Fruit fly (Drosophila melanogaster) whole organism, embryonic: ENCODE results near the gene Tengl3.
A peak's percentile ranks its signal among the peaks of the same experiment; 100 is the strongest.

Source experiments
- Asciz ChIP-seq: fragments of 200-800 bp; sonication (Bioruptor generic); optimal IDR thresholded peaks from 2 replicates; lab custom pipeline; 2017; ENCODE audit warnings: missing biosample characterization, mild to moderate bottlenecking, missing genetic modification characterization, missing genetic modification reagents
- CG12299 ChIP-seq: fragments of 200-800 bp; sonication (Bioruptor generic); optimal IDR thresholded peaks from 2 replicates; lab custom pipeline; 2018; ENCODE audit warnings: missing biosample characterization, mild to moderate bottlenecking, missing genetic modification characterization
- CG13123 ChIP-seq: fragments of 200-800 bp; sonication (Bioruptor generic); optimal IDR thresholded peaks from 2 replicates; lab custom pipeline; 2016; ENCODE audit warnings: missing biosample characterization, missing genetic modification characterization
- CG13624 ChIP-seq: fragments of 200-800 bp; sonication (Bioruptor generic); optimal IDR thresholded peaks from 2 replicates; lab custom pipeline; 2016; ENCODE audit warnings: missing biosample characterization, missing genetic modification characterization
- CG15073 ChIP-seq: fragments of 200-800 bp; sonication (Bioruptor generic); optimal IDR thresholded peaks from 2 replicates; lab custom pipeline; 2016; ENCODE audit warnings: missing biosample characterization, missing genetic modification characterization
- CG15269 ChIP-seq: fragments of 200-800 bp; sonication (Bioruptor generic); optimal IDR thresholded peaks from 2 replicates; lab custom pipeline; 2018; ENCODE audit warnings: missing biosample characterization, mild to moderate bottlenecking, missing genetic modification characterization, moderate library complexity
- CG15601 ChIP-seq: fragments of 200-800 bp; sonication (Bioruptor generic); optimal IDR thresholded peaks from 3 replicates; lab custom pipeline; 2019; ENCODE audit warnings: missing biosample characterization, mild to moderate bottlenecking, missing genetic modification characterization, moderate library complexity
- CG16779 ChIP-seq: fragments of 200-800 bp; sonication (Bioruptor generic); IDR thresholded peaks from 2 replicates; pipeline ENCODE4 v1.3.6; 2022; ENCODE audit warnings: missing biosample characterization, missing genetic modification characterization
- CG16863 ChIP-seq: fragments of 200-800 bp; sonication (Bioruptor generic); optimal IDR thresholded peaks from 3 replicates; lab custom pipeline; 2016; ENCODE audit warnings: missing biosample characterization, missing genetic modification characterization
- CG2202 ChIP-seq: fragments of 200-800 bp; sonication (Bioruptor generic); optimal IDR thresholded peaks from 2 replicates; lab custom pipeline; 2018; ENCODE audit warnings: missing biosample characterization, mild to moderate bottlenecking, missing genetic modification characterization
- CG31365 ChIP-seq: fragments of 200-800 bp; sonication (Bioruptor generic); optimal IDR thresholded peaks from 2 replicates; lab custom pipeline; 2018; ENCODE audit warnings: missing biosample characterization, mild to moderate bottlenecking, missing genetic modification characterization
- CG6175 ChIP-seq: fragments of 200-800 bp; sonication (Bioruptor generic); IDR thresholded peaks from 3 replicates; pipeline ENCODE4 v1.3.6; 2022; ENCODE audit warnings: missing biosample characterization, missing genetic modification characterization
- CG6813 ChIP-seq: fragments of 200-800 bp; sonication (Bioruptor generic); optimal IDR thresholded peaks from 2 replicates; lab custom pipeline; 2017; ENCODE audit warnings: missing biosample characterization, missing genetic modification characterization, mild to moderate bottlenecking, moderate library complexity, missing genetic modification reagents
- CG7357 ChIP-seq: fragments of 200-800 bp; sonication (Bioruptor generic); IDR thresholded peaks from 3 replicates; pipeline ENCODE4 v1.3.6; 2022; ENCODE audit warnings: missing biosample characterization, missing genetic modification characterization
- CG9727 ChIP-seq: fragments of 200-800 bp; sonication (Bioruptor generic); optimal IDR thresholded peaks from 3 replicates; lab custom pipeline; 2017; ENCODE audit warnings: missing biosample characterization, mild to moderate bottlenecking, missing genetic modification characterization
- Dfd ChIP-seq, 2 experiments: fragments of >200 bp; optimal IDR thresholded peaks; 2 replicates each; lab custom pipeline; 2017; ENCODE audit warnings: missing biosample characterization in 2 of 2, missing genetic modification characterization in 2 of 2
- GATAe ChIP-seq: fragments of 200-800 bp; sonication (Bioruptor generic); conservative IDR thresholded peaks from 2 replicates; pipeline ENCODE4 v1.3.6; 2022; ENCODE audit warnings: missing biosample characterization, missing genetic modification characterization
- HHEX ChIP-seq: fragments of 200-800 bp; sonication (Bioruptor generic); optimal IDR thresholded peaks from 3 replicates; lab custom pipeline; 2017; ENCODE audit warnings: missing biosample characterization, mild to moderate bottlenecking, missing genetic modification characterization, missing genetic modification reagents
- Hand ChIP-seq: fragments of 200-800 bp; sonication (Bioruptor generic); optimal IDR thresholded peaks from 2 replicates; lab custom pipeline; 2017; ENCODE audit warnings: mild to moderate bottlenecking, missing biosample characterization, missing genetic modification reagents, missing genetic modification characterization
- Pdp1 ChIP-seq, 2 experiments: fragments of 200-800 bp; sonication (Bioruptor generic); optimal IDR thresholded peaks; 3 replicates each; lab custom pipeline; 2016; ENCODE audit warnings: missing biosample characterization in 2 of 2, missing genetic modification characterization in 2 of 2, mild to moderate bottlenecking in 1 of 2, moderate library complexity in 1 of 2
- Taf1 ChIP-seq: fragments of 200-800 bp; sonication (Bioruptor generic); IDR thresholded peaks from 2 replicates; pipeline ENCODE4 v1.3.6; 2022; ENCODE audit warnings: missing biosample characterization, missing genetic modification characterization
- Trl ChIP-seq, 3 experiments: fragments of >200 bp in 2 of 3; fragments of 200-800 bp in 1 of 3; sonication (Bioruptor generic) in 1 of 3; optimal IDR thresholded peaks; 2 replicates in 1 of 3; 3 replicates in 2 of 3; lab custom pipeline; 2016 to 2017; ENCODE audit warnings: missing biosample characterization in 1 of 3, missing genetic modification characterization in 1 of 3
- ap ChIP-seq: fragments of 200-800 bp; sonication (Bioruptor generic); IDR thresholded peaks from 2 replicates; pipeline ENCODE4 v1.3.6; 2022; ENCODE audit warnings: missing biosample characterization, missing genetic modification characterization
- ase ChIP-seq: fragments of 200-800 bp; sonication (Bioruptor generic); IDR thresholded peaks from 3 replicates; pipeline ENCODE4 v1.3.6; 2022; ENCODE audit warnings: missing biosample characterization, missing genetic modification characterization
- dati ChIP-seq: fragments of 200-800 bp; sonication (Bioruptor generic); IDR thresholded peaks from 2 replicates; pipeline ENCODE4 v1.3.6; 2022; ENCODE audit warnings: missing biosample characterization, missing genetic modification characterization
- dimm ChIP-seq: fragments of 200-800 bp; sonication (Bioruptor generic); IDR thresholded peaks from 2 replicates; pipeline ENCODE4 v1.3.6; 2022; ENCODE audit warnings: missing biosample characterization, missing genetic modification characterization
- dm ChIP-seq: fragments of 200-800 bp; sonication (Bioruptor generic); optimal IDR thresholded peaks from 3 replicates; lab custom pipeline; 2016; ENCODE audit warnings: missing biosample characterization, missing genetic modification characterization
- esg ChIP-seq: fragments of 200-800 bp; sonication (Bioruptor generic); conservative IDR thresholded peaks from 2 replicates; pipeline ENCODE4 v1.3.6; 2022; ENCODE audit warnings: missing biosample characterization, missing genetic modification characterization
- ham ChIP-seq: fragments of 200-800 bp; sonication (Bioruptor generic); IDR thresholded peaks from 2 replicates; pipeline ENCODE4 v1.3.6; 2022; ENCODE audit warnings: missing biosample characterization, missing genetic modification characterization
- hb ChIP-seq: fragments of 200-800 bp; sonication (Bioruptor generic); IDR thresholded peaks from 3 replicates; pipeline ENCODE4 v1.3.6; 2022; ENCODE audit warnings: missing biosample characterization, missing genetic modification characterization; ENCODE audit not compliant: partially characterized antibody
- kay ChIP-seq: fragments of 200-800 bp; sonication (Bioruptor generic); optimal IDR thresholded peaks from 2 replicates; lab custom pipeline; 2016; ENCODE audit warnings: missing biosample characterization, missing genetic modification characterization
- kni ChIP-seq: fragments of 200-800 bp; sonication (Bioruptor generic); optimal IDR thresholded peaks from 3 replicates; lab custom pipeline; 2017; ENCODE audit warnings: mild to moderate bottlenecking, missing biosample characterization, missing genetic modification reagents, missing genetic modification characterization
- nerfin-1 ChIP-seq: fragments of 200-800 bp; sonication (Bioruptor generic); optimal IDR thresholded peaks from 3 replicates; lab custom pipeline; 2019; ENCODE audit warnings: missing biosample characterization, mild to moderate bottlenecking, missing genetic modification characterization, moderate library complexity
- nerfin-2 ChIP-seq: fragments of 200-800 bp; sonication (Bioruptor generic); IDR thresholded peaks from 2 replicates; pipeline ENCODE4 v1.3.6; 2022; ENCODE audit warnings: missing biosample characterization, missing genetic modification characterization; ENCODE audit not compliant: partially characterized antibody
- nmo ChIP-seq: fragments of 200-800 bp; sonication (Bioruptor generic); optimal IDR thresholded peaks from 2 replicates; lab custom pipeline; 2018; ENCODE audit warnings: missing biosample characterization, mild to moderate bottlenecking, missing genetic modification characterization, moderate library complexity
- pum ChIP-seq: fragments of 200-800 bp; sonication (Bioruptor generic); optimal IDR thresholded peaks from 2 replicates; lab custom pipeline; 2016; ENCODE audit warnings: missing biosample characterization, missing genetic modification characterization
- ro ChIP-seq: fragments of 200-800 bp; sonication (Bioruptor generic); IDR thresholded peaks from 2 replicates; pipeline ENCODE4 v1.3.6; 2022; ENCODE audit warnings: missing biosample characterization, missing genetic modification characterization
- sc ChIP-seq, 3 experiments: fragments of >200 bp in 2 of 3; fragments of 200-800 bp in 1 of 3; sonication (Bioruptor generic) in 1 of 3; optimal IDR thresholded peaks; 2 replicates in 2 of 3; 3 replicates in 1 of 3; lab custom pipeline; 2017; ENCODE audit warnings: mild to moderate bottlenecking in 1 of 3, missing biosample characterization in 1 of 3, missing genetic modification characterization in 1 of 3, missing genetic modification reagents in 1 of 3
- scrt ChIP-seq: fragments of 200-800 bp; sonication (Bioruptor generic); optimal IDR thresholded peaks from 2 replicates; lab custom pipeline; 2018; ENCODE audit warnings: missing biosample characterization, mild to moderate bottlenecking, missing genetic modification characterization, moderate library complexity
- sima ChIP-seq: fragments of 200-800 bp; sonication (Bioruptor generic); optimal IDR thresholded peaks from 2 replicates; lab custom pipeline; 2016; ENCODE audit warnings: missing biosample characterization, missing genetic modification characterization
- sisA ChIP-seq: fragments of 200-800 bp; sonication (Bioruptor generic); IDR thresholded peaks from 2 replicates; pipeline ENCODE4 v1.3.6; 2022; ENCODE audit warnings: missing biosample characterization, missing genetic modification characterization
- slbo ChIP-seq: fragments of 200-800 bp; sonication (Bioruptor generic); IDR thresholded peaks from 2 replicates; pipeline ENCODE4 v1.3.6; 2022; ENCODE audit warnings: missing biosample characterization, missing genetic modification characterization
- sqz ChIP-seq: fragments of 200-800 bp; sonication (Bioruptor generic); optimal IDR thresholded peaks from 3 replicates; lab custom pipeline; 2018; ENCODE audit warnings: missing biosample characterization, mild to moderate bottlenecking, missing genetic modification characterization
- sug ChIP-seq: fragments of 200-800 bp; optimal IDR thresholded peaks from 2 replicates; lab custom pipeline; 2019; ENCODE audit warnings: missing biosample characterization, mild to moderate bottlenecking, missing genetic modification characterization, moderate library complexity
- tll ChIP-seq, 2 experiments: fragments of 200-800 bp in 1 of 2; fragments of >200 bp in 1 of 2; sonication (Bioruptor generic) in 1 of 2; optimal IDR thresholded peaks; 2 replicates each; lab custom pipeline; 2017 to 2019; ENCODE audit warnings: missing biosample characterization in 2 of 2, missing genetic modification characterization in 2 of 2, mild to moderate bottlenecking in 1 of 2, moderate library complexity in 1 of 2
- toy ChIP-seq: fragments of 200-800 bp; sonication (Bioruptor generic); IDR thresholded peaks from 2 replicates; pipeline ENCODE4 v1.3.6; 2022; ENCODE audit warnings: missing biosample characterization, missing genetic modification characterization
- unpg ChIP-seq: fragments of 200-800 bp; sonication (Bioruptor generic); optimal IDR thresholded peaks from 3 replicates; lab custom pipeline; 2018; ENCODE audit warnings: missing biosample characterization, mild to moderate bottlenecking, missing genetic modification characterization, moderate library complexity
- vvl ChIP-seq: fragments of 200-800 bp; sonication (Bioruptor generic); IDR thresholded peaks from 2 replicates; pipeline ENCODE4 v1.3.6; 2022; ENCODE audit warnings: missing biosample characterization, missing genetic modification characterization
- zen2 ChIP-seq: fragments of 200-800 bp; sonication (Bioruptor generic); IDR thresholded peaks from 3 replicates; pipeline ENCODE4 v1.3.6; 2022; ENCODE audit warnings: missing biosample characterization, missing genetic modification characterization; ENCODE audit not compliant: partially characterized antibody
- zfh2 ChIP-seq: fragments of 200-800 bp; sonication (Bioruptor generic); optimal IDR thresholded peaks from 2 replicates; lab custom pipeline; 2016; ENCODE audit warnings: missing biosample characterization, missing genetic modification characterization

Gene Tengl3

dm6 chr2L:2189100-2189499, 49.0 kb downstream of the Tengl3 start (continued):
- TF ChIP-seq CG2202 (tag; lab: Kevin White, UChicago) (peak; percentile 88), esg (GFP tag; lab: Robert Waterston, UW) (peak; percentile 40; the same call in 1 of the 2 replicates), zen2 (no peak), HHEX (GFP tag; lab: Kevin White, UChicago) (peak; percentile 27), CG9727 (GFP tag; lab: Kevin White, UChicago) (peak; percentile 76), nmo (GFP tag; lab: Kevin White, UChicago) (peak; percentile 80), CG6175 (no peak), Trl (optimal IDR thresholded peaks at IDR 0.05; lab: Kevin White, UChicago) (no peak), Trl (GFP tag; optimal IDR thresholded peaks at IDR 0.05; lab: Kevin White, UChicago) (peak; percentile 73), Asciz (peak; percentile 14), CG7357 (GFP tag; lab: Robert Waterston, UW) (peak; percentile 54; the same call in 1 of the 3 replicates), pum (GFP tag; lab: Kevin White, UChicago) (peak; percentile 58), ro (peak; percentile 49; the same call in 1 of the 2 replicates), CG6813 (peak; percentile 35), nerfin-1 (peak; percentile 50), ham (GFP tag; lab: Robert Waterston, UW) (no peak), dimm (GFP tag; lab: Robert Waterston, UW) (no peak), hb (GFP tag; lab: Robert Waterston, UW) (no peak), Dfd (GFP tag; optimal IDR thresholded peaks at IDR 0.05; lab: Kevin White, UChicago) (no peak), sqz (GFP tag; lab: Kevin White, UChicago) (peak; percentile 37), sc (optimal IDR thresholded peaks at IDR 0.05; lab: Kevin White, UChicago) (no peak), sc (GFP tag; optimal IDR thresholded peaks at IDR 0.05; lab: Kevin White, UChicago) (peak; percentile 72), CG12299 (tag; lab: Kevin White, UChicago) (no peak), ase (0 out of 3 replicates have a peak, but pooled peaks have one; percentile 25), CG31365 (peak; percentile 14), GATAe (GFP tag; lab: Robert Waterston, UW) (no peak), CG16863 (GFP tag; lab: Kevin White, UChicago) (peak; percentile 74), kni (GFP tag; lab: Kevin White, UChicago) (peak; percentile 68), kay (GFP tag; lab: Kevin White, UChicago) (peak; percentile 25), CG15601 (tag; lab: Kevin White, UChicago) (peak; percentile 83), ap (GFP tag; lab: Robert Waterston, UW) (no peak), nerfin-2 (GFP tag; lab: Robert Waterston, UW) (no peak), scrt (peak; percentile 23), sima (GFP tag; lab: Kevin White, UChicago) (no peak), CG15073 (GFP tag; lab: Kevin White, UChicago) (no peak), dm (peak; percentile 17), unpg (GFP tag; lab: Kevin White, UChicago) (peak; percentile 73), CG16779 (GFP tag; lab: Robert Waterston, UW) (no peak), Pdp1 (GFP tag; optimal IDR thresholded peaks at IDR 0.05; lab: Kevin White, UChicago) (peak; percentile 69 to 72), CG15269 (no peak), Hand (GFP tag; lab: Kevin White, UChicago) (no peak), vvl (GFP tag; lab: Robert Waterston, UW) (peak; percentile 66), slbo (GFP tag; lab: Robert Waterston, UW) (no peak), sisA (peak; percentile 79), tll (GFP tag; optimal IDR thresholded peaks at IDR 0.05; lab: Kevin White, UChicago) (no peak), CG13123 (GFP tag; lab: Kevin White, UChicago) (peak; percentile 35), sug (tag; lab: Kevin White, UChicago) (no peak), dati (no peak), zfh2 (GFP tag; lab: Kevin White, UChicago) (no peak), CG13624 (GFP tag; lab: Kevin White, UChicago) (peak; percentile 7), Taf1 (GFP tag; lab: Robert Waterston, UW) (no peak), toy (GFP tag; lab: Robert Waterston, UW) (no peak)
